Worm (Caenorhabditis elegans) whole organism, L3 larva: ENCODE results near the gene ins-39.

Source experiments
- egl-27 ChIP-seq: sonication (generic microtip); optimal IDR thresholded peaks from 4 replicates; lab custom pipeline; 2017; ENCODE audit warnings: missing biosample characterization, missing genetic modification reagents, missing genetic modification characterization
- elt-2 ChIP-seq: sonication (generic microtip); optimal IDR thresholded peaks from 2 replicates; lab custom pipeline; 2016; ENCODE audit warnings: missing genetic modification reagents, mild to moderate bottlenecking, missing genetic modification characterization, missing compliant biosample characterization
- lin-15B ChIP-seq: fragments of 150-350 bp; optimal IDR thresholded peaks from 2 replicates; lab custom pipeline; 2014; ENCODE audit warnings: missing biosample characterization, missing genetic modification characterization
- lsy-12 ChIP-seq: sonication (generic microtip); optimal IDR thresholded peaks from 2 replicates; lab custom pipeline; 2016; ENCODE audit warnings: mild to moderate bottlenecking, missing genetic modification characterization, missing compliant biosample characterization
- nhr-12 ChIP-seq: fragments of 150-350 bp; optimal IDR thresholded peaks from 2 replicates; lab custom pipeline; 2014; ENCODE audit warnings: missing biosample characterization, missing genetic modification characterization
- nhr-23 ChIP-seq: fragments of 150-350 bp; optimal IDR thresholded peaks from 2 replicates; lab custom pipeline; 2014; ENCODE audit warnings: missing biosample characterization, missing genetic modification reagents, missing genetic modification characterization
- pqm-1 ChIP-seq: fragments of 150-350 bp; optimal IDR thresholded peaks from 2 replicates; lab custom pipeline; 2017; ENCODE audit warnings: missing biosample characterization, missing genetic modification characterization, inconsistent platforms
- skn-1 ChIP-seq: fragments of 150-350 bp; optimal IDR thresholded peaks from 2 replicates; lab custom pipeline; 2014; ENCODE audit warnings: missing biosample characterization, missing genetic modification characterization
- unc-62 ChIP-seq: fragments of 150-350 bp; sonication (generic microtip); optimal IDR thresholded peaks from 4 replicates; lab custom pipeline; 2014; ENCODE audit warnings: missing biosample characterization, missing genetic modification reagents, missing genetic modification characterization
- zag-1 ChIP-seq: fragments of 150-350 bp; optimal IDR thresholded peaks from 2 replicates; lab custom pipeline; 2014; ENCODE audit warnings: missing biosample characterization, missing genetic modification characterization

DNA sequence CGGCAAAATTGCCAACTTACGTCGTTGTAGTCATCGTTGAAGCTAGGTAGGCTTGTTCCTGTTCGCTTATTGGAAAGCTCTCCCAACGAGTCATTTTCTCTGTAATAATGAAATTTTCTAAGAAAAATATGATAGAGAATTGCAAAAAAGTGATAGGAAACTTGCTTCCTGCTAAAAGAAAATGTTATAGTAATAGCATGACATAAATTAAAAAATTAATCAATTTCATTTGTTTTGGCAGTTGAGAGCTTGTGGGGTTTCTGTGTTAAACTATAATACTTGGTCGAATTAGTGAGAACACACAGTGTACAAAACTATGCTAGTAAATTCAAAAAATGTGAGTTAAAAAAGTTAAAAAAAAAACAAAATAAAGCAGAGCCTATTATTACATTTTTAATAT lies 14.4 kb downstream of the ins-39 start, which contains the start of gene F21E9.2:
- no peak for TF ChIP-seq nhr-23 (tag; lab: Kevin White, UChicago)
- TF ChIP-seq nhr-12 (tag; lab: Kevin White, UChicago) = no peak
- no peak for TF ChIP-seq lsy-12 (tag; lab: Kevin White, UChicago)
- TF ChIP-seq unc-62 (GFP tag; lab: Kevin White, UChicago) = no peak
- TF ChIP-seq pqm-1 (tag; lab: Kevin White, UChicago) = no peak
- no peak for TF ChIP-seq egl-27 (tag; lab: Kevin White, UChicago)
- TF ChIP-seq skn-1 = no peak
- no peak for TF ChIP-seq zag-1 (tag; lab: Kevin White, UChicago)
- TF ChIP-seq lin-15B (tag; lab: Kevin White, UChicago) = no peak
- no peak for TF ChIP-seq elt-2 (tag; lab: Kevin White, UChicago)
